Worm (Caenorhabditis elegans): ENCODE data around the gene F56D6.20.

- TF ChIP-seq B0310.2 (tag; optimal IDR thresholded peaks at IDR 0.05), result no peak
- no peak for TF ChIP-seq ama-1 (optimal IDR thresholded peaks at IDR 0.05)
- TF ChIP-seq hmg-4 (GFP tag; optimal IDR thresholded peaks at IDR 0.05), result no peak
- no peak for TF ChIP-seq pes-1 (GFP tag; IDR thresholded peaks at IDR 0.05)
- TF ChIP-seq scrt-1 (GFP tag; IDR thresholded peaks at IDR 0.05), result no peak
- TF ChIP-seq ceh-13 (GFP tag; optimal IDR thresholded peaks at IDR 0.05), result no peak
- TF ChIP-seq flt-1 (GFP tag; IDR thresholded peaks at IDR 0.05), result no peak
- no peak for TF ChIP-seq F13C5.2 (tag; optimal IDR thresholded peaks at IDR 0.05)
- no peak for TF ChIP-seq tbx-37 (GFP tag; conservative IDR thresholded peaks at IDR 0.05)
Observed at ce11 chrIV:3874417-3874816, 38.3 kb upstream of the F56D6.20 start.
